Fruit fly (Drosophila melanogaster): Measurements from ENCODE around the gene msl-2.

DNA sequence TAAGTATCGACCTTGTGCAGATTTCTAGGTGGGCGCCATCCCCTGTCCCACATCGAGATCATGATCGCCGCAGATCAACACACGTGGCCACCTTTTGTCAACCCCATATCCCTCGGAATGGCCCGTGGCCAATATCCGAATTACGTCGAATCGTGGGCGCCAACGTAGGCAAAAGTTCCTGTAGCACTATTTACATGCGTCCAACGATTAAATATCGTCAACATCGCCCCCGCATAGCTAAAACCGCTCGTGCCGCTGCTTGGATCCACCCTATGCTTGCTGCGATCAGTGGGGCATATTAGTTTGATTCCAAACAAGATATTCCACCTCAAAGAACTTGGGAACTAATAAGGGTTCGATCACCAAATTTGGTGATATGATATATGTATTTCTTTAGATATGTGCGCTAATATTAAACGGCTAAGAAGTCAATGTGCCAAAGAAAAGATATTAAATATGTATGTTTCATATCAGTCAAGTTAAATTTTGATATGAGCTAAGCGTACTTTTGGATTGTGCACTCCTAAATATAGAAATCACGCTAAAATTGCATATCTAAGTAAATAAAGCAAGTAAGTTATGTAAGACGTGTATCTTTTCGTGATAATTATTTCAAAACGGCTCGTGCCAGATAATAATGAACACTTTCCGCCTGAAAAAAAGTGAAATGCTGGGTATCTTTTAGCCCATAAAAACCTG is 11.3 kb upstream of the msl-2 start:
- no peak for TF ChIP-seq CG17806 (tag; optimal IDR thresholded peaks at IDR 0.05)
- no peak for TF ChIP-seq gl (tag; optimal IDR thresholded peaks at IDR 0.05)
- no peak; the same call in 1 of the 2 replicates for TF ChIP-seq CG32121 (GFP tag; IDR thresholded peaks at IDR 0.05)
